Worm (Caenorhabditis elegans): ENCODE measurements around the gene srw-33.

Gene srw-33

DNA sequence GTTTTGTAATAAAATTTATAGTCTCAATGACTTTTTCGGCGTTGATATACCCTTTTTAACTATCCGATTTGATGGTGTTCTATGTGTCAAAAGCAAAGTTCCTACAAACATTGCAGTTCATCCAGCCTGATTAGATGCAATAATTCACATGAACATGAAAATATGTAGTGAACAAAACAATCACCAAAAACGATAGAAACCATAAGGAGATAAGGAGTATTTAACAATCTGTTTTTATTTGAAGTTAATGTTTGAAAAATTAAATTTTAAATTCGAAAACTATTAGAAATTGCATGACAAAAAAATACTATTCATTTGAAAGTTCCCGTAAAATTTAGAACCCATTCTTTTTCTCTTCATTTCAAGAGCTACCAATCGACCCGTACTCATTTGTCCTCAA, 24.4 kb downstream of the srw-33 start, which contains the start of gene fbxa-209:
fbxa-209 (minus strand) TSS at position 101 of the 400 bp plus-strand sequence.
- TF ChIP-seq unc-62 (GFP tag; optimal IDR thresholded peaks at IDR 0.05) = no peak

DNA sequence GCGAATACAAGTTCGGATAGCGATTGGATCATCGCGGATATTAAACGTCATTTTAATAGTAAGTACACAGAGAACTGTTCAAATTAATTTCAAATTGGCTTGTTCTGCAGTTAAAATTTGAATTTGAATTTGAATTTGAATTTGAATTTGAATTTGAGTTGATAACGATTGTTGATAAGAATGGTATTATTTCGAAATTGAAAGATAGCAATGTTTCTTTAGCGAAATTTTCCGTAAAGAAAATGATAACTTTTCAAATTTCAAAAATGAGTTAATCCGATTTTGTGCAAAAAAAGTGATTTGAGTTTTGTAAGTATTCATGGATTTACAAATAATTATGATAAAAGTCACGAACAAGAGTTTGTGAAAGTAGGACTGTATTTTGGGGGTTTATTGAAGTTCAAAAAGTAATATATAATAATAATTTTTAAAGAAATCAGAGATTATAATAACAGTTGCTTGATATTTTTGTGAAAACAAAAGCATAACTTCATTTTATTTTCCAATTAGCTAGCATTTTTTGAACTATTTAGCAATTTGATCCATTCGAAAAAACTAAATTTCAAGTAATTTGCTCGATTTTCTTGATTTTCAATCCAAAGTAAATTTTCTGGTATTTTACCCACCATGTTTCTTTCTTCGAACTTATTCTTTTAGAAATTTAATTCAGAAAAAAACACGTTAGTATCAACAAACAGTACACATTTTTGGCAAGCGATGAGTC, 25.8 kb downstream of the srw-33 start, which contains the start of gene Y36E3A.2:
Y36E3A.2 (plus strand) TSS at position 674 of the 724 bp plus-strand sequence.
- TF ChIP-seq unc-62 (GFP tag; optimal IDR thresholded peaks at IDR 0.05) = no peak

DNA sequence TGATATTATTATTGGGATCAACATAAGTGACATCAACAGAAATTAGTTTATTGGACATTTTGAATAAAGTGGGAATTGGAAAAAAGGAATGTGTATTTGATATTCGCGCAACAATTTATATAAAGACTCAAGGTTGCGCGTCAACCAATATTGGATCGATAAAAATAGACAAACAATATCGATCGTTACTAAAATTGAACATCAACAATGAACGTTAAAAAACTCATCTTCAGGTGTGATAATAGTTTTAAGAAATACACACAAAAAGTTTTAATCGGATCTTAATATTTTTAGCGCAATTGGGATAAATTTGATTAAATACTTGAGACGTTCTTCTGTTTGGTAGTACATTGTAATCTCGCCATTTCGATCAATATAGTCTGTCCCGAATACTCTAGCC, 27.7 kb downstream of the srw-33 start, which contains the start of gene fbxa-104:
fbxa-104 (minus strand) TSS at position 83 of the 400 bp plus-strand sequence.
- no peak for TF ChIP-seq unc-62 (GFP tag; optimal IDR thresholded peaks at IDR 0.05)

DNA sequence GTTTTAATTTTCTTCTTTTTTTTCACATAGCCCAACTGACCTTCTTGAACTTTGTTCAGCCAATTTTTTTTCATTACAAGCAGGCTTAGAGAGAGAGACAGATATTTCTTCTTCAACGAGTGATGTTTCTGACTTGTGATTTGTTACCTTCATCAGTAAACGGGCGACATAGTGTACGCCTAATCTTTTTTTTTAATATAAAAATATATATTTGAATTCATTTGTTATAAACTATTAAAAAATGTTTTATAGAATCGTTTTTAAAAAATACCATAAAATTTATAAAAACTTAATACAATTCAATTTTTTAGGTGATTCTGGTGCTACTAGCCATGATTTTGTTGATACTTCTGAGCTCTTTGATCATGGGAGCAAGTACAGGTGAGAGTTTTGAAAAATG, 33.5 kb downstream of the srw-33 start, which contains the start of gene T06E6.10:
T06E6.10 (plus strand) TSS at position 301 of the 400 bp plus-strand sequence.
- TF ChIP-seq unc-62 (GFP tag; optimal IDR thresholded peaks at IDR 0.05) = no peak

DNA sequence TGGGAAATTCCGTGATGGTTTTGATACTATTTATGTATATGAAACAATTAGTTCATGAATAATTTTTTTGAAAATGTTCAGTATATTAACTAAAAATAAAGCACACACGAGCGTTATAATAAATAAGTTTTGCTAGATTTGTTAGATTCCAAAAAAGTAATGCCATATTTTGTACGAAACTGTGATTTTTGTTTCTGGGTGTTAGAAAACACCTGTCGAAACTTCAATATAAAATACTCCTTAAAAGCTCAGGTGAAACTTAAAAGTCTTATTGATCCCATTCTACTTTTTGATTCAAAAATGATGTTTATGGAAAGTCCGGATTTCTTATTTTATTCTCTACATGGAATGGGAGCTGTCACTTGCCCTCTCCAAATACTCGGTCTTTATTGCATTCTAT, 35.4 kb downstream of the srw-33 start, which contains the start of gene srh-265:
srh-265 (plus strand) TSS at position 301 of the 400 bp plus-strand sequence.
- TF ChIP-seq unc-62 (GFP tag; optimal IDR thresholded peaks at IDR 0.05) = no peak

DNA sequence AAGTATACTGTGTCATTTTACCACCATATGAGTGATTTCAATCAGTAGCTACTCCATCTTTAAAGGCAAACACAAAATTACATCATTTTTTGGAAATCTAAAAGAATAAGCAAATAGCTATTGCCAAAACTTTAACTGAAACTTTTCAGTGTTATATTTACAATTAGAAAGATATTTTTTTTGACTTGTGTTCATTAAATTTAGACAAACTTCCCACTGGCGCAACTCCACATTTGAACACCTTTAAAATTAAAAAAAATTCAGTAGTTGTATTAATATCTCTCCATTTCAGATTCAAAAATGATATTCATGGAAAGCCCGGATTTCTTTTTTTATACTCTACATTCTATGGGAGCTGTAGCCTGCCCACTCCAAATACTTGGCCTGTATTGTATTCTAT, 37.5 kb downstream of the srw-33 start, which contains the start of gene srh-264:
srh-264 (plus strand) TSS at position 301 of the 400 bp plus-strand sequence.
- TF ChIP-seq unc-62 (GFP tag; optimal IDR thresholded peaks at IDR 0.05) = no peak

DNA sequence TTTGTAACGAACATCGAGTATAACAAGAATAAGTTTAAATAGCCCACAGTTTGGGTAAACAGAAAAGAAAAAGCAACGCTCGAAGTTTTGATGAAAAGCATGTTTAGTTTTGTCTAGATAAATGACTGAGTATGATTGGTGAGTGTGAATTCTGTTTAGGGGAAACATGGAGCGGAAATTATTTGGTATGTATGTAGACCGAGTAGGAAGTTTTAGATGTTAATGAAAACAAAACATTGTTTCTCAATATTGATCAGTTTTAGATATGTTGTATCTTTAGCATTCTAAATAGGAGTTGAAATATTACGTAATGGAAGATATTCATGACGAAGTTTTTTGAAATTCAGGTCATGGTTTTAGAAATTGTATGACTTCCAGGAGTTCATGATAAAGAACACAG, 38.7 kb downstream of the srw-33 start, which contains the start of gene srbc-63:
srbc-63 (minus strand) TSS at position 101 of the 400 bp plus-strand sequence.
- no peak for TF ChIP-seq unc-62 (GFP tag; optimal IDR thresholded peaks at IDR 0.05)

DNA sequence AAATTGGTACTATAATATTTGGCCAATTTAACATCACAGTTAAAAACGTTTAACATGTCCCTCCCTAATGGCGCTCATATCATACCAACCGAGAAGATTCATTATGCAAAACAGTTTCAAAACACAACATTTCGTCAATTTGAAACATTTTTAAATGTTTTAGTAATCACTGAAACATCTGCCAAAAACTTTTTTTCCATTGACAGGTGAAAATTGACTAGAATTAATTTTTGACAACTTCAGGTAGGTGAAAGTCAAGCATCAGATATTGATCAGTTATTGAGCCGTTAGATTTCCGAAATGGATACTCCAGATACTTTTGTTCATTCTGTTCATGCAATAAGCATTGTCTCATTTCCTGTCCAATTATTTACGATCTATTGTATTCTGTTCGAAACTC, 44.4 kb downstream of the srw-33 start, which contains the start of gene srh-257:
srh-257 (plus strand) TSS at position 301 of the 400 bp plus-strand sequence.
- TF ChIP-seq unc-62 (GFP tag; optimal IDR thresholded peaks at IDR 0.05) = no peak

DNA sequence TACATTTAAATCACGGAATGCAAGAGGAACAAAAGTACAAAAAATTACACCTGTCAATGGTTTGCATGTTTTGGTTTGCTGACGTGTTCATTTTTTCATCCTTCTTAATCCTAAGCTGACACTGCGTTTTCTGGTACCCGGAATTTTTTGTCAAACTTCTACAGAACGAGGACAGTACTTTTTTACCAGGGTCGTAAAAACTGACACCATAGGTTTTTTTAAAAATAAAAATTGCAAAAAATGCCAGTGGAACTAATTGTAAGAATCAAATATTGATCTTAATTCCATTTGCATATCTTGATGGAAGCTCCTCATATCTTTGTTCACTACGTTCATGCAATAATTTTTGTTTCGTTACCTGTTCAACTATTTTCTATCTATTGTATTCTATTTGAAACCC, 46.5 kb downstream of the srw-33 start, which contains the start of gene srh-258:
srh-258 (plus strand) TSS at position 301 of the 400 bp plus-strand sequence.
- TF ChIP-seq unc-62 (GFP tag; optimal IDR thresholded peaks at IDR 0.05) = no peak

DNA sequence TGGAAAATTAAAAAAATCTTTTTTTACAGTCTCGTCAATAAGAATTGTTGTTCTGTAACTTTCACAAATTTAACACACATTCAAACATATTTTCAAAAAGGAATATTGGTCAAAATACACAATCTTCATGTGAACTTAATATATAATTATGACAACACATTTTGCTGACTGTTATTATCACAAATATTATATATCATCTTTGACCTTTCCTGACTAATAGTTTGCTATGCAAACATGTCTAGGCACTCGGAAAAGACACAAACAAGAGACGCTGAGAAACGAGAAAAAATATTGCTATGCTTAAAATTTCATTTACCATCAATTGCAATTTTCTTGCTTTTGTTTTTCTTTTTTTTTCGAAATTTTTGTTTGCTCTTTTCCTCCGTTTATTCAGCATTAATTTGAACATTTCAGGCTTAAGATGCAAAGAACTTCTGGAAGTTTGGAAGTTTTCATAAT, 49.4 kb downstream of the srw-33 start, which contains the start of gene fbxa-135:
fbxa-135 (plus strand) TSS at position 409 of the 459 bp plus-strand sequence.
- no peak for TF ChIP-seq unc-62 (GFP tag; optimal IDR thresholded peaks at IDR 0.05)

DNA sequence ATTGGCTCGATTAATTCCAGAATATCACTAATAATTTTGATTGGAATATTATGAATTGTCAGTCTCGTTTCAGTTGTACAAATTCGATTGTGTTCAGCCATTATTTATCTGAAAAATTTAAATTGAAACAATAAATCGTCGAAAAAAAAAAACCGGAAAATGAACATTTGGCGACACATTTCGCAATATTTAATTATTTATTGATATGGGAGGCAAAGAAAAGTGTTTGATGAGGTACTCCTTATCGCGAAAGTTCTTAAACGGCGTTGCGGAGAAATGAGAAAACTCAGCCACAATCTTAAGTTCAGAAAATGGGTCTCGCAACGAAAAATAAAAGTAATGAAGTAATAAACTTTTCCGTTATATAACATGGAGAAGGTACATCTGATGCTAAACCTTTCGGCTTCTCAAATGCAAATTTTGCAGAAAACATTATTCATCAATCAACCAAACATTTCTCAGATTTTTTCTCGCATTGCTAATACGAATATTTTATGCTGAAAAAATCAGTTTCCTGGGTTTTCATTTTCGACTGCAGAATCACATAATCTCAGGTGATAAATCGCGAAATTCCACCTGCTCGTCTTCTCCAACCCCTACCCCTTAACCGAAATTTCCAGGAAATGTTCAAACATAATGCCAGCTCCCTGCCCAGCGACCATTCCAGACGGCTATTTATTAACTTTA, 51.5 kb downstream of the srw-33 start, which contains the start of the genes T06E6.15 and sri-7:
T06E6.15 (minus strand) TSS at position 101 of the 687 bp plus-strand sequence.
sri-7 (plus strand) TSS at position 637 of the 687 bp plus-strand sequence.
- no peak for TF ChIP-seq unc-62 (GFP tag; optimal IDR thresholded peaks at IDR 0.05)
